ENCODE assay signal across 1 fruit fly cellular context in the genomic region with DNA sequence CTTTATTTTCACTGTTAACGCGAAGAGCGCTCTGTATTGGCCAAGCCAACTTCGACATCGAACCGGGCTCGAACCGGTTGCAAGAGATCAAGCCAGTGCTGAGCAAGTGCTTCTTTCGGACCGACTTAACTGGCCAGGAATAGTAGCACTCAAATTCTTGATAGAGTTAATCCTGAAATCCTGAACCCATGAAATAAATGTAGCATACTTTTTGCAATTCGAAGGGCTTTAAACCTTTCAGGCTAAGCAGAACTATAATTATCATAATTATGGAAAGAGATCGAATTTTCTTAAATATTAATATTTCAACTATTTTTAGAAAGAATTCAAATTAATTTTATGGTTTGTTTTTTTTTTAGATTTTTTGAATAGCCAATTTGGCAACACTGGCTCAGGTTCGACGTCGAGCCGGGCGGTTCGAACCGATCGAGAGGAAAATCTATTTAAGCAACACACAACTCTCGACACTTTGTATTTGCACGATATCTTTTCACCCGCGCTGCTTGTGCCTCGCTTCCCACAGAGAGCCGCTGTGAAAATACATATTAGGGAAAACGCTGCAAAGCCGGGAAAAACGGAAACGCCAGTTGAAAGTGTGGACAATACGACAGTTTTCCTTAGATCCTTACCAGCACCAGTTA.
TF ChIP-seq lines count a peak whose summit lies in the region.

A gene (plus strand): TSS at position 471 of the 641 bp plus-strand sequence.

TF ChIP-seq in whole organism, embryonic, 481 proteins besides CTCF, POLR2A, EP300 and RAD21 (continued from another document):
- TF ChIP-seq CG8359 (GFP tag; optimal IDR thresholded peaks at IDR 0.05; lab: Kevin White, UChicago; ENCODE audit: borderline replicate concordance) (no peak), CG6689 (GFP tag; IDR thresholded peaks at IDR 0.05; lab: Robert Waterston, UW) (peak; percentile 54), CG33213 (GFP tag; optimal IDR thresholded peaks at IDR 0.05; lab: Kevin White, UChicago) (no peak), Lim3 (GFP tag; IDR thresholded peaks at IDR 0.05; lab: Robert Waterston, UW) (no peak), fd3F (GFP tag; optimal IDR thresholded peaks at IDR 0.05; lab: Kevin White, UChicago) (no peak), CG1603 (tag; optimal IDR thresholded peaks at IDR 0.05; lab: Kevin White, UChicago) (no peak), Ravus (GFP tag; IDR thresholded peaks at IDR 0.05; lab: Robert Waterston, UW) (no peak), fu2 (GFP tag; optimal IDR thresholded peaks at IDR 0.05; lab: Kevin White, UChicago) (no peak), bbx (GFP tag; IDR thresholded peaks at IDR 0.05; lab: Robert Waterston, UW; ENCODE audit: partially characterized antibody) (no peak), hkb (optimal IDR thresholded peaks at IDR 0.05; lab: Kevin White, UChicago) (no peak), hkb (GFP tag; IDR thresholded peaks at IDR 0.05; lab: Robert Waterston, UW) (no peak), CG1233 (GFP tag; optimal IDR thresholded peaks at IDR 0.05; lab: Kevin White, UChicago) (peak; percentile 49), CG32772 (GFP tag; IDR thresholded peaks at IDR 0.05; lab: Robert Waterston, UW) (no peak), Xrp1 (GFP tag; IDR thresholded peaks at IDR 0.05; lab: Robert Waterston, UW) (peak; percentile 76), CG10366 (GFP tag; IDR thresholded peaks at IDR 0.05; lab: Robert Waterston, UW) (peak; percentile 18; the same call in 1 of the 2 replicates), Med (GFP tag; lab: Kevin White, UChicago) (peak; percentile 18), Hey (tag; optimal IDR thresholded peaks at IDR 0.05; lab: Kevin White, UChicago) (no peak), CG8281 (tag; optimal IDR thresholded peaks at IDR 0.05; lab: Kevin White, UChicago) (peak; percentile 21), CG11695 (GFP tag; IDR thresholded peaks at IDR 0.05; lab: Robert Waterston, UW) (peak; percentile 50; the same call in 2 of the 3 replicates), CG15479 (GFP tag; optimal IDR thresholded peaks at IDR 0.05; lab: Kevin White, UChicago) (peak; percentile 22), HmgZ (tag; optimal IDR thresholded peaks at IDR 0.05; lab: Kevin White, UChicago) (no peak), Sry-δ (GFP tag; optimal IDR thresholded peaks at IDR 0.05; lab: Kevin White, UChicago) (no peak), bcd (GFP tag; optimal IDR thresholded peaks at IDR 0.05; lab: Kevin White, UChicago) (peak; percentile 44), so (GFP tag; IDR thresholded peaks at IDR 0.05; lab: Robert Waterston, UW) (0 out of 3 replicates have a peak, but pooled peaks have one; percentile 51), CG12071 (GFP tag; optimal IDR thresholded peaks at IDR 0.05; lab: Kevin White, UChicago) (no peak), D (optimal IDR thresholded peaks at IDR 0.05; lab: Kevin White, UChicago) (no peak), D (GFP tag; optimal IDR thresholded peaks at IDR 0.05; lab: Kevin White, UChicago) (no peak), Hmr (GFP tag; optimal IDR thresholded peaks at IDR 0.05; lab: Kevin White, UChicago) (peak; percentile 28), CG3726 (GFP tag; IDR thresholded peaks at IDR 0.05; lab: Robert Waterston, UW) (no peak), sens (GFP tag; lab: Kevin White, UChicago) (peak; percentile 88), tio (GFP tag; optimal IDR thresholded peaks at IDR 0.05; lab: Kevin White, UChicago) (peak; percentile 16), CG9215 (GFP tag; IDR thresholded peaks at IDR 0.05; lab: Robert Waterston, UW) (peak; percentile 28; the same call in 1 of the 2 replicates), jing (GFP tag; optimal IDR thresholded peaks at IDR 0.05; lab: Kevin White, UChicago) (no peak), nmo (GFP tag; optimal IDR thresholded peaks at IDR 0.05; lab: Kevin White, UChicago) (no peak), nau (GFP tag; optimal IDR thresholded peaks at IDR 0.05; lab: Kevin White, UChicago) (no peak), tx (GFP tag; optimal IDR thresholded peaks at IDR 0.05; lab: Kevin White, UChicago) (no peak), run (tag; optimal IDR thresholded peaks at IDR 0.05; lab: Kevin White, UChicago) (no peak), CG2116 (GFP tag; optimal IDR thresholded peaks at IDR 0.05; lab: Kevin White, UChicago) (peak; percentile 21), vvl (GFP tag; IDR thresholded peaks at IDR 0.05; lab: Robert Waterston, UW) (peak; percentile 61; the same call in 1 of the 2 replicates), sr (GFP tag; IDR thresholded peaks at IDR 0.05; lab: Robert Waterston, UW) (no peak), CG8924 (tag; optimal IDR thresholded peaks at IDR 0.05; lab: Kevin White, UChicago) (no peak), CG13424 (tag; optimal IDR thresholded peaks at IDR 0.05; lab: Kevin White, UChicago) (peak; percentile 57), knrl (GFP tag; IDR thresholded peaks at IDR 0.05; lab: Robert Waterston, UW; ENCODE audit: partially characterized antibody) (no peak), danr (GFP tag; IDR thresholded peaks at IDR 0.05; lab: Robert Waterston, UW) (no peak), CG18262 (tag; optimal IDR thresholded peaks at IDR 0.05; lab: Kevin White, UChicago) (peak; percentile 42), HLHmδ (GFP tag; optimal IDR thresholded peaks at IDR 0.05; lab: Kevin White, UChicago) (no peak), CG11504 (tag; optimal IDR thresholded peaks at IDR 0.05; lab: Kevin White, UChicago) (peak; percentile 69), CG12155 (GFP tag; optimal IDR thresholded peaks at IDR 0.05; lab: Kevin White, UChicago) (peak; percentile 15), CG10959 (GFP tag; IDR thresholded peaks at IDR 0.05; lab: Robert Waterston, UW) (no peak), CG7839 (tag; optimal IDR thresholded peaks at IDR 0.05; lab: Kevin White, UChicago) (peak; percentile 53), CG43689 (GFP tag; IDR thresholded peaks at IDR 0.05; lab: Robert Waterston, UW) (no peak), Scr (GFP tag; IDR thresholded peaks at IDR 0.05; lab: Robert Waterston, UW; ENCODE audit: partially characterized antibody) (no peak), CG17361 (GFP tag; IDR thresholded peaks at IDR 0.05; lab: Robert Waterston, UW) (peak; percentile 72), Asciz (GFP tag; optimal IDR thresholded peaks at IDR 0.05; lab: Kevin White, UChicago) (no peak), mirr (GFP tag; optimal IDR thresholded peaks at IDR 0.05; lab: Kevin White, UChicago) (no peak), CG8765 (GFP tag; IDR thresholded peaks at IDR 0.05; lab: Robert Waterston, UW) (no peak), Atf6 (GFP tag; IDR thresholded peaks at IDR 0.05; lab: Robert Waterston, UW) (peak; percentile 56; the same call in 1 of the 2 replicates), CkIIα-i1 (GFP tag; IDR thresholded peaks at IDR 0.05; lab: Robert Waterston, UW) (no peak), zfh2 (GFP tag; optimal IDR thresholded peaks at IDR 0.05; lab: Kevin White, UChicago) (no peak), CG17829 (tag; optimal IDR thresholded peaks at IDR 0.05; lab: Kevin White, UChicago) (peak; percentile 19), CG16813 (GFP tag; IDR thresholded peaks at IDR 0.05; lab: Robert Waterston, UW; ENCODE audit: partially characterized antibody) (no peak), HHEX (GFP tag; optimal IDR thresholded peaks at IDR 0.05; lab: Kevin White, UChicago) (no peak), Ptx1 (GFP tag; IDR thresholded peaks at IDR 0.05; lab: Robert Waterston, UW) (peak; percentile 56), CG9727 (GFP tag; optimal IDR thresholded peaks at IDR 0.05; lab: Kevin White, UChicago) (peak; percentile 40), br (optimal IDR thresholded peaks at IDR 0.05; lab: Kevin White, UChicago) (no peak), fd96Cb (tag; optimal IDR thresholded peaks at IDR 0.05; lab: Kevin White, UChicago) (peak; percentile 22), hth (optimal IDR thresholded peaks at IDR 0.05; lab: Kevin White, UChicago) (no peak), bsh (GFP tag; optimal IDR thresholded peaks at IDR 0.05; lab: Kevin White, UChicago) (peak; percentile 46 to 47), gcm2 (GFP tag; optimal IDR thresholded peaks at IDR 0.05; lab: Kevin White, UChicago) (no peak), sob (GFP tag; IDR thresholded peaks at IDR 0.05; lab: Robert Waterston, UW) (peak; percentile 35; the same call in 1 of the 2 replicates), CG12659 (GFP tag; optimal IDR thresholded peaks at IDR 0.05; lab: Kevin White, UChicago) (peak; percentile 41), CG42726 (GFP tag; IDR thresholded peaks at IDR 0.05; lab: Robert Waterston, UW; ENCODE audit: partially characterized antibody) (no peak), gcm (GFP tag; optimal IDR thresholded peaks at IDR 0.05; lab: Kevin White, UChicago) (peak; percentile 25), CG13296 (GFP tag; optimal IDR thresholded peaks at IDR 0.05; lab: Kevin White, UChicago) (peak; percentile 55), Deaf1 (tag; optimal IDR thresholded peaks at IDR 0.05; lab: Kevin White, UChicago) (no peak), Sry-β (GFP tag; optimal IDR thresholded peaks at IDR 0.05; lab: Kevin White, UChicago) (peak; percentile 88), Opbp (GFP tag; IDR thresholded peaks at IDR 0.05; lab: Robert Waterston, UW; ENCODE audit: partially characterized antibody) (no peak), ERR (GFP tag; optimal IDR thresholded peaks at IDR 0.05; lab: Kevin White, UChicago) (no peak), CG8388 (GFP tag; optimal IDR thresholded peaks at IDR 0.05; lab: Kevin White, UChicago) (peak; percentile 20), CG12942 (GFP tag; optimal IDR thresholded peaks at IDR 0.05; lab: Kevin White, UChicago) (peak; percentile 1)
